Worm (Caenorhabditis elegans) whole organism, early embryonic: ENCODE results near the gene glb-14.
"Not testable (repeated sequence)": the region's sequence is repeated elsewhere in the genome, so short reads cannot be mapped to it uniquely, and the experiment has no call there.

ENCODE experiments used
- ceh-13 ChIP-seq: fragments of 200-800 bp; sonication (Bioruptor generic); optimal IDR thresholded peaks from 2 replicates; lab custom pipeline; 2018; ENCODE audit warnings: mild to moderate bottlenecking, missing genetic modification characterization, missing compliant biosample characterization
- tra-4 ChIP-seq: sonication (generic microtip); optimal IDR thresholded peaks from 2 replicates; lab custom pipeline; 2017; ENCODE audit warnings: missing genetic modification characterization, missing compliant biosample characterization

DNA sequence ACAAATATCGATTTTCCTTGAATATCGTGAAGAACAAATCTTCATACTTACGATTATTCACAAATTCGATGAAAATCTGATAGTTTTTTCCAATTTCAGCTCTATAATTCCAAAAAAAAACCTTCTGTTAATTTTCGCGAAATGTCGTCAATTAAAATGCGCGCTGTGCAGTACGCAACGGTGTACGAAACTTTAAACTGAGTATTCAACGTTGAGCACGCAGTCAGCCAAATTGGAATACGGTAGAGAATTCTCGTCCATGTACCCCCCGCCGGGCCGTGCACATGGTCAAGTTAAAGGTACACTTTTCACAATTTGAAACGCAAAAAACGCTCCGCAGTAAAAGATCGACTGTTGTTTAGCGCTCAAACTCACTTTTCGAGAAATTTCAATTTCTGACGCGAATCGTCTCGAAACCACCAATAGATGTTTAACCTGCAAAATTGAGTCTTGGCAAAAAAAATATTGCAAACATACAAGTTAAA, 45.4 kb upstream of the glb-14 start, which contains the start of gene F28F8.7:
- not testable (repeated sequence) for TF ChIP-seq ceh-13 (GFP tag; lab: Kevin White, UChicago); tra-4 (tag; lab: Kevin White, UChicago)
